Fruit fly (Drosophila melanogaster): ENCODE results near the gene CG12983.

The CG12983 gene

DNA sequence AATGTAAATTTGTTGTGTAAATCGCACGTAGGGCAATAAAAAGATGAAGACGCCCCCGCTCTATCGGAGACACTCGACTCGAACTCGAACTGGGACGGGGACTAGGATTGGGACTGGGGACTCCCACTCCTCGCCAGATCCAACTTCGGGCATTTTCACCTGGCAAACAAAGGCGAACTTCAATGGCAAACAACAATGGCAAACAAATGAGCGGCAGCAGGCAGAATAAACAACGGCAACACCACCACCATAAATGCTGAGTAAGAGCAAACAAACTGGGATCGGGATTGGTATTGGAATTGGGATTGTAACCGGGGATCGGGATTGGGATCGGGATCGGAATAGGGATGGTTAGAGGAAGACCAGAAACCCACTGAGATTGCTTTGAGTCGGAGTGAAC, 22.4 kb downstream of the CG12983 start (continued):
- no peak for TF ChIP-seq Stat92E (GFP tag; optimal IDR thresholded peaks at IDR 0.05)
- no peak for TF ChIP-seq ham (GFP tag; IDR thresholded peaks at IDR 0.05)
- no peak for TF ChIP-seq Xbp1 (GFP tag; optimal IDR thresholded peaks at IDR 0.05)
- no peak for TF ChIP-seq CG17328 (GFP tag; IDR thresholded peaks at IDR 0.05)
- no peak for TF ChIP-seq ro (GFP tag; IDR thresholded peaks at IDR 0.05)
- TF ChIP-seq CG4360 (GFP tag; IDR thresholded peaks at IDR 0.05), result no peak
- TF ChIP-seq vvl (GFP tag; IDR thresholded peaks at IDR 0.05), result 0 out of 2 replicates have a peak, but pooled peaks have one; percentile 32
- no peak for TF ChIP-seq slou (GFP tag; optimal IDR thresholded peaks at IDR 0.05)
- TF ChIP-seq CG14667 (GFP tag; IDR thresholded peaks at IDR 0.05), result no peak
- no peak for TF ChIP-seq CG7786 (GFP tag; optimal IDR thresholded peaks at IDR 0.05)
- no peak for TF ChIP-seq fu2 (GFP tag; optimal IDR thresholded peaks at IDR 0.05)
- no peak for TF ChIP-seq CG31224 (GFP tag; IDR thresholded peaks at IDR 0.05)
- no peak for TF ChIP-seq CG30403 (GFP tag; optimal IDR thresholded peaks at IDR 0.05)
- no peak for TF ChIP-seq tin (GFP tag; optimal IDR thresholded peaks at IDR 0.05)
- TF ChIP-seq amos (GFP tag; IDR thresholded peaks at IDR 0.05; ENCODE audit: partially characterized antibody), result no peak
- no peak for TF ChIP-seq slp2 (GFP tag; optimal IDR thresholded peaks at IDR 0.05)
- no peak for TF ChIP-seq HmgZ (tag; optimal IDR thresholded peaks at IDR 0.05)
- TF ChIP-seq Hmx (GFP tag; optimal IDR thresholded peaks at IDR 0.05), result no peak
- TF ChIP-seq CG17829 (tag; optimal IDR thresholded peaks at IDR 0.05), result peak; percentile 27
- TF ChIP-seq toy (GFP tag; IDR thresholded peaks at IDR 0.05), result no peak
- TF ChIP-seq Ets97D (GFP tag; optimal IDR thresholded peaks at IDR 0.05), result no peak
- peak; percentile 67 for TF ChIP-seq Xrp1 (GFP tag; IDR thresholded peaks at IDR 0.05)
- no peak for TF ChIP-seq CG1647 (GFP tag; optimal IDR thresholded peaks at IDR 0.05)
- TF ChIP-seq Awh (GFP tag; IDR thresholded peaks at IDR 0.05), result 0 out of 2 replicates have a peak, but pooled peaks have one; percentile 29
- no peak for TF ChIP-seq CG31388 (GFP tag; optimal IDR thresholded peaks at IDR 0.05)
- no peak for TF ChIP-seq CG10274 (GFP tag; optimal IDR thresholded peaks at IDR 0.05)
- TF ChIP-seq en (GFP tag; optimal IDR thresholded peaks at IDR 0.05), result no peak
- no peak for TF ChIP-seq CG10321 (GFP tag; IDR thresholded peaks at IDR 0.05)
- no peak for TF ChIP-seq Mad (GFP tag; optimal IDR thresholded peaks at IDR 0.05)
- TF ChIP-seq CG32532 (GFP tag; IDR thresholded peaks at IDR 0.05), result no peak
- TF ChIP-seq CG4854 (GFP tag; optimal IDR thresholded peaks at IDR 0.05), result no peak
- no peak for TF ChIP-seq CG13624 (GFP tag; optimal IDR thresholded peaks at IDR 0.05)
- TF ChIP-seq wor (GFP tag; IDR thresholded peaks at IDR 0.05), result no peak
- no peak for TF ChIP-seq Eip74EF (GFP tag; optimal IDR thresholded peaks at IDR 0.05)
- no peak for TF ChIP-seq GATAe (GFP tag; conservative IDR thresholded peaks at IDR 0.05)
- TF ChIP-seq CG2875 (GFP tag; optimal IDR thresholded peaks at IDR 0.05), result peak; percentile 42
- TF ChIP-seq E2f2 (GFP tag; IDR thresholded peaks at IDR 0.05), result no peak
- TF ChIP-seq Bdp1 (GFP tag; optimal IDR thresholded peaks at IDR 0.05), result peak; percentile 40
- TF ChIP-seq CG8290 (GFP tag; optimal IDR thresholded peaks at IDR 0.05), result peak; percentile 31
- peak; percentile 3 to 21 for TF ChIP-seq CG8290 (tag; optimal IDR thresholded peaks at IDR 0.05)
- TF ChIP-seq CG12659 (GFP tag; optimal IDR thresholded peaks at IDR 0.05), result no peak
- peak; percentile 28 for TF ChIP-seq CG18599 (GFP tag; optimal IDR thresholded peaks at IDR 0.05)
- TF ChIP-seq chn (GFP tag; optimal IDR thresholded peaks at IDR 0.05), result no peak
- no peak for TF ChIP-seq Myb (GFP tag; optimal IDR thresholded peaks at IDR 0.05)
- peak; percentile 29 for TF ChIP-seq nau (GFP tag; optimal IDR thresholded peaks at IDR 0.05)
- TF ChIP-seq CG10565 (GFP tag; optimal IDR thresholded peaks at IDR 0.05), result no peak
- peak; percentile 9 for TF ChIP-seq CG31365 (tag; optimal IDR thresholded peaks at IDR 0.05)
- peak; percentile 50 for TF ChIP-seq Asciz (GFP tag; optimal IDR thresholded peaks at IDR 0.05)
- TF ChIP-seq da (GFP tag; optimal IDR thresholded peaks at IDR 0.05), result no peak
- no peak for TF ChIP-seq CG15479 (GFP tag; optimal IDR thresholded peaks at IDR 0.05)
- TF ChIP-seq Hr51 (GFP tag; optimal IDR thresholded peaks at IDR 0.05), result peak in 1 of 2 experiments; percentile 42
- no peak for TF ChIP-seq cas (GFP tag; IDR thresholded peaks at IDR 0.05)
